Fruit fly (Drosophila melanogaster) whole organism, prepupa: Measurements from ENCODE around the gene Cyp312a1.

ENCODE experiments used
- Blimp-1 ChIP-seq: fragments of 200-800 bp; sonication (Bioruptor generic); optimal IDR thresholded peaks from 3 replicates; lab custom pipeline; 2017; ENCODE audit warnings: missing biosample characterization, missing genetic modification characterization, mild to moderate bottlenecking, moderate library complexity, missing genetic modification reagents
- CG10631 ChIP-seq: fragments of 200-800 bp; sonication (Bioruptor generic); optimal IDR thresholded peaks from 2 replicates; lab custom pipeline; 2016; ENCODE audit warnings: missing biosample characterization, missing genetic modification characterization
- CG10669 ChIP-seq: fragments of 200-800 bp; sonication (Bioruptor generic); optimal IDR thresholded peaks from 3 replicates; lab custom pipeline; 2018; ENCODE audit warnings: missing biosample characterization, mild to moderate bottlenecking, missing genetic modification characterization, moderate library complexity
- CG11294 ChIP-seq: fragments of 200-800 bp; sonication (Bioruptor generic); IDR thresholded peaks from 2 replicates; pipeline ENCODE4 v1.3.6; 2022; ENCODE audit warnings: missing biosample characterization, missing genetic modification characterization
- CG11902 ChIP-seq: fragments of 200-800 bp; sonication (Bioruptor generic); optimal IDR thresholded peaks from 3 replicates; lab custom pipeline; 2016; ENCODE audit warnings: missing biosample characterization, missing genetic modification characterization
- CG15336 ChIP-seq: fragments of 200-800 bp; sonication (Bioruptor generic); IDR thresholded peaks from 2 replicates; pipeline ENCODE4 v1.3.6; 2022; ENCODE audit warnings: missing biosample characterization, missing genetic modification characterization
- CG1621 ChIP-seq: fragments of 200-800 bp; sonication (Bioruptor generic); optimal IDR thresholded peaks from 3 replicates; lab custom pipeline; 2018; ENCODE audit warnings: missing biosample characterization, mild to moderate bottlenecking, missing genetic modification characterization
- CG3032 ChIP-seq: fragments of 200-800 bp; optimal IDR thresholded peaks from 2 replicates; lab custom pipeline; 2019; ENCODE audit warnings: missing biosample characterization, mild to moderate bottlenecking, missing genetic modification characterization, moderate library complexity
- CG32006 ChIP-seq: fragments of 200-800 bp; sonication (Bioruptor generic); optimal IDR thresholded peaks from 3 replicates; lab custom pipeline; 2017; ENCODE audit warnings: missing biosample characterization, mild to moderate bottlenecking, missing genetic modification characterization
- CG34406 ChIP-seq: fragments of 200-800 bp; sonication (Bioruptor generic); optimal IDR thresholded peaks from 3 replicates; lab custom pipeline; 2016; ENCODE audit warnings: missing biosample characterization, missing genetic modification characterization
- CG4318 ChIP-seq: fragments of 200-800 bp; sonication (Bioruptor generic); optimal IDR thresholded peaks from 3 replicates; lab custom pipeline; 2017; ENCODE audit warnings: missing biosample characterization, mild to moderate bottlenecking, missing genetic modification characterization
- CG6163 ChIP-seq: fragments of 200-800 bp; sonication (Bioruptor generic); IDR thresholded peaks from 3 replicates; pipeline ENCODE4 v1.3.6; 2022; ENCODE audit warnings: missing biosample characterization, missing genetic modification characterization
- CG6276 ChIP-seq: fragments of 200-800 bp; sonication (Bioruptor generic); optimal IDR thresholded peaks from 2 replicates; lab custom pipeline; 2017; ENCODE audit warnings: missing biosample characterization, mild to moderate bottlenecking, missing genetic modification characterization
- CG6792 ChIP-seq: fragments of 200-800 bp; sonication (Bioruptor generic); optimal IDR thresholded peaks from 3 replicates; lab custom pipeline; 2016; ENCODE audit warnings: missing biosample characterization, missing genetic modification characterization
- CG6808 ChIP-seq: fragments of 200-800 bp; sonication (Bioruptor generic); optimal IDR thresholded peaks from 3 replicates; lab custom pipeline; 2017; ENCODE audit warnings: missing biosample characterization, missing genetic modification characterization, mild to moderate bottlenecking, moderate library complexity, missing genetic modification reagents
- CG6854 ChIP-seq: fragments of 200-800 bp; sonication (Bioruptor generic); optimal IDR thresholded peaks from 2 replicates; lab custom pipeline; 2017; ENCODE audit warnings: missing biosample characterization, mild to moderate bottlenecking, missing genetic modification characterization
- CG7368 ChIP-seq: fragments of 200-800 bp; sonication (Bioruptor generic); optimal IDR thresholded peaks from 3 replicates; lab custom pipeline; 2016; ENCODE audit warnings: missing biosample characterization, missing genetic modification characterization
- CG8119 ChIP-seq: fragments of 200-800 bp; sonication (Bioruptor generic); IDR thresholded peaks from 3 replicates; pipeline ENCODE4 v1.3.6; 2022; ENCODE audit warnings: missing biosample characterization, missing genetic modification characterization
- CG8319 ChIP-seq: fragments of 200-800 bp; sonication (Bioruptor generic); optimal IDR thresholded peaks from 3 replicates; lab custom pipeline; 2016; ENCODE audit warnings: missing biosample characterization, missing genetic modification characterization
- CG8632 ChIP-seq: fragments of 200-800 bp; sonication (Bioruptor generic); optimal IDR thresholded peaks from 3 replicates; lab custom pipeline; 2016; ENCODE audit warnings: missing biosample characterization, missing genetic modification characterization
- Eip78C ChIP-seq: fragments of 200-800 bp; sonication (Bioruptor generic); peaks from one replicate; lab custom pipeline; 2016; ENCODE audit warnings: missing biosample characterization, missing genetic modification characterization
- Eip93F ChIP-seq: fragments of 200-800 bp; sonication (Bioruptor generic); optimal IDR thresholded peaks from 2 replicates; lab custom pipeline; 2016; ENCODE audit warnings: missing biosample characterization, mild to moderate bottlenecking, missing genetic modification characterization
- Ets21C ChIP-seq: fragments of 200-800 bp; sonication (Bioruptor generic); optimal IDR thresholded peaks from 3 replicates; lab custom pipeline; 2016; ENCODE audit warnings: missing biosample characterization, missing genetic modification characterization
- Ets96B ChIP-seq: fragments of 200-800 bp; optimal IDR thresholded peaks from 2 replicates; lab custom pipeline; 2019; ENCODE audit warnings: missing biosample characterization, mild to moderate bottlenecking, missing genetic modification characterization, moderate library complexity
- Hr39 ChIP-seq: fragments of 200-800 bp; sonication (Bioruptor generic); optimal IDR thresholded peaks from 2 replicates; lab custom pipeline; 2016; ENCODE audit warnings: missing biosample characterization, missing genetic modification characterization
- Hr4 ChIP-seq: fragments of 200-800 bp; sonication (Bioruptor generic); optimal IDR thresholded peaks from 3 replicates; lab custom pipeline; 2016; ENCODE audit warnings: missing biosample characterization, missing genetic modification characterization
- Met ChIP-seq: fragments of 200-800 bp; sonication (Bioruptor generic); optimal IDR thresholded peaks from 3 replicates; lab custom pipeline; 2016; ENCODE audit warnings: missing biosample characterization, missing genetic modification characterization
- OdsH ChIP-seq: fragments of 200-800 bp; sonication (Bioruptor generic); optimal IDR thresholded peaks from 3 replicates; lab custom pipeline; 2016; ENCODE audit warnings: missing biosample characterization, missing genetic modification characterization
- Smox ChIP-seq: fragments of 200-800 bp; sonication (Bioruptor generic); optimal IDR thresholded peaks from 3 replicates; lab custom pipeline; 2016; ENCODE audit warnings: missing biosample characterization, missing genetic modification characterization
- Sox14 ChIP-seq: fragments of 200-800 bp; sonication (Bioruptor generic); optimal IDR thresholded peaks from 3 replicates; lab custom pipeline; 2016; ENCODE audit warnings: missing biosample characterization, missing genetic modification characterization
- Sox15 ChIP-seq: fragments of 200-800 bp; sonication (Bioruptor generic); optimal IDR thresholded peaks from 3 replicates; lab custom pipeline; 2016; ENCODE audit warnings: missing biosample characterization, missing genetic modification characterization
- achi ChIP-seq: fragments of 200-800 bp; sonication (Bioruptor generic); optimal IDR thresholded peaks from 3 replicates; lab custom pipeline; 2016; ENCODE audit warnings: missing biosample characterization, missing genetic modification characterization
- acj6 ChIP-seq: fragments of 200-800 bp; sonication (Bioruptor generic); optimal IDR thresholded peaks from 3 replicates; lab custom pipeline; 2016; ENCODE audit warnings: missing biosample characterization, missing genetic modification characterization
- cyc ChIP-seq: fragments of 200-800 bp; sonication (Bioruptor generic); optimal IDR thresholded peaks from 3 replicates; lab custom pipeline; 2016; ENCODE audit warnings: missing biosample characterization, missing genetic modification characterization
- dac ChIP-seq: fragments of 200-800 bp; sonication (Bioruptor generic); optimal IDR thresholded peaks from 2 replicates; lab custom pipeline; 2017; ENCODE audit warnings: missing biosample characterization, mild to moderate bottlenecking, missing genetic modification characterization
- esn ChIP-seq: fragments of 200-800 bp; sonication (Bioruptor generic); optimal IDR thresholded peaks from 2 replicates; lab custom pipeline; 2016; ENCODE audit warnings: missing biosample characterization, mild to moderate bottlenecking, missing genetic modification characterization, moderate library complexity
- fkh ChIP-seq: fragments of 200-800 bp; sonication (Bioruptor generic); optimal IDR thresholded peaks from 3 replicates; lab custom pipeline; 2017; ENCODE audit warnings: missing biosample characterization, mild to moderate bottlenecking, missing genetic modification characterization, moderate library complexity
- lz ChIP-seq: fragments of 200-800 bp; sonication (Bioruptor generic); optimal IDR thresholded peaks from 3 replicates; lab custom pipeline; 2016; ENCODE audit warnings: missing biosample characterization, missing genetic modification characterization
- net ChIP-seq: fragments of 200-800 bp; sonication (Bioruptor generic); optimal IDR thresholded peaks from 3 replicates; lab custom pipeline; 2016; ENCODE audit warnings: missing biosample characterization, missing genetic modification characterization
- pdm3 ChIP-seq: fragments of 200-800 bp; sonication (Bioruptor generic); optimal IDR thresholded peaks from 3 replicates; lab custom pipeline; 2016; ENCODE audit warnings: missing biosample characterization, missing genetic modification characterization
- spab ChIP-seq: fragments of 200-800 bp; sonication (Bioruptor generic); optimal IDR thresholded peaks from 2 replicates; lab custom pipeline; 2017; ENCODE audit warnings: missing biosample characterization, mild to moderate bottlenecking, missing genetic modification characterization, missing genetic modification reagents
- ss ChIP-seq, 2 experiments: fragments of 200-800 bp; sonication (Bioruptor generic); optimal IDR thresholded peaks; 2 replicates in 1 of 2; 3 replicates in 1 of 2; lab custom pipeline; 2017 to 2018; ENCODE audit warnings: mild to moderate bottlenecking in 2 of 2, missing biosample characterization in 2 of 2, missing genetic modification characterization in 2 of 2, moderate library complexity in 1 of 2
- svp ChIP-seq: fragments of 200-800 bp; sonication (Bioruptor generic); peaks from one replicate; lab custom pipeline; 2016; ENCODE audit warnings: missing biosample characterization, missing genetic modification characterization
- vri ChIP-seq: fragments of 200-800 bp; sonication (Bioruptor generic); optimal IDR thresholded peaks from 3 replicates; lab custom pipeline; 2016; ENCODE audit warnings: missing biosample characterization, mild to moderate bottlenecking, missing genetic modification characterization

Cyp312a1 gene

dm6 chr3L:18093875-18094274 is 38.6 kb downstream of the Cyp312a1 start:
- TF ChIP-seq Eip78C (GFP tag; lab: Kevin White, UChicago): peak; percentile 66
- peak; percentile 33; the same call in 1 of the 2 replicates for TF ChIP-seq CG15336 (GFP tag; lab: Robert Waterston, UW)
- TF ChIP-seq ss (GFP tag; optimal IDR thresholded peaks at IDR 0.05; lab: Kevin White, UChicago): no peak
- peak; percentile 17 for TF ChIP-seq CG6276 (GFP tag; lab: Kevin White, UChicago)
- peak; percentile 67 for TF ChIP-seq CG32006
- TF ChIP-seq Met (GFP tag; lab: Kevin White, UChicago): no peak
- no peak for TF ChIP-seq CG34406
- peak; percentile 38 for TF ChIP-seq Hr4 (GFP tag; lab: Kevin White, UChicago)

dm6 chr3L:18088027-18088426 is 44.5 kb downstream of the Cyp312a1 start:
- TF ChIP-seq CG10669 (no peak), Eip78C (GFP tag; lab: Kevin White, UChicago) (peak; percentile 39), Ets21C (GFP tag; lab: Kevin White, UChicago) (no peak), fkh (GFP tag; lab: Kevin White, UChicago) (peak; percentile 67), dac (GFP tag; lab: Kevin White, UChicago) (no peak), Sox14 (GFP tag; lab: Kevin White, UChicago) (peak; percentile 51)

- TF ChIP-seq OdsH (GFP tag; lab: Kevin White, UChicago) (no peak), Eip78C (GFP tag; lab: Kevin White, UChicago) (peak; percentile 48), ss (GFP tag; optimal IDR thresholded peaks at IDR 0.05; lab: Kevin White, UChicago) (peak; percentile 8 to 25), Sox15 (GFP tag; lab: Kevin White, UChicago) (no peak), CG8319 (no peak), spab (GFP tag; lab: Kevin White, UChicago) (no peak), CG34406 (no peak), svp (GFP tag; lab: Kevin White, UChicago) (peak; percentile 76), Ets96B (tag; lab: Kevin White, UChicago) (no peak), Sox14 (GFP tag; lab: Kevin White, UChicago) (peak; percentile 7), acj6 (GFP tag; lab: Kevin White, UChicago) (no peak), Ets21C (GFP tag; lab: Kevin White, UChicago) (no peak), CG7368 (no peak), Hr39 (GFP tag; lab: Kevin White, UChicago) (no peak), lz (GFP tag; lab: Kevin White, UChicago) (no peak), CG3032 (tag; lab: Kevin White, UChicago) (no peak), CG10631 (GFP tag; lab: Kevin White, UChicago) (no peak), net (no peak), Smox (GFP tag; lab: Kevin White, UChicago) (no peak), CG6854 (GFP tag; lab: Kevin White, UChicago) (no peak), CG11902 (GFP tag; lab: Kevin White, UChicago) (no peak), CG11294 (no peak), esn (no peak), Eip93F (no peak), CG8119 (GFP tag; lab: Robert Waterston, UW) (no peak), Met (GFP tag; lab: Kevin White, UChicago) (peak; percentile 2), CG1621 (tag; lab: Kevin White, UChicago) (no peak), CG8632 (GFP tag; lab: Kevin White, UChicago) (no peak), CG6808 (peak; percentile 15), CG6276 (GFP tag; lab: Kevin White, UChicago) (peak; percentile 24), vri (GFP tag; lab: Kevin White, UChicago) (peak; percentile 40), CG32006 (no peak), pdm3 (GFP tag; lab: Kevin White, UChicago) (peak; percentile 13), CG6792 (GFP tag; lab: Kevin White, UChicago) (no peak), cyc (GFP tag; lab: Kevin White, UChicago) (no peak), CG6163 (GFP tag; lab: Robert Waterston, UW) (no peak; the same call in 2 of the 3 replicates), achi (GFP tag; lab: Kevin White, UChicago) (no peak), CG4318 (GFP tag; lab: Kevin White, UChicago) (no peak), Blimp-1 (no peak)
Observed at dm6 chr3L:18086754-18087685, 45.5 kb downstream of the Cyp312a1 start, which contains the start of gene CG34253. CG34253 (minus strand) TSS chr3L:18087320.
